ENCODE assay signal across 6 worm cellular contexts in genomic region chrIV:7785506-7786065, ce11.
TF ChIP-seq lines count a peak whose summit lies in the region.

tag-322 (minus strand) TSS chrIV:7785556.

TF ChIP-seq in whole organism, L1 larva, 84 proteins besides CTCF, POLR2A, EP300 and RAD21 (continued from another document and continues in another):
- no peak for TF ChIP-seq vab-15 (tag; optimal IDR thresholded peaks at IDR 0.05; lab: Kevin White, UChicago)
- peak; percentile 13 for TF ChIP-seq sox-4 (tag; optimal IDR thresholded peaks at IDR 0.05; lab: Kevin White, UChicago)
- TF ChIP-seq ets-5 (GFP tag; IDR thresholded peaks at IDR 0.05; lab: Robert Waterston, UW), result no peak
- no peak for TF ChIP-seq ceh-63 (GFP tag; optimal IDR thresholded peaks at IDR 0.05; lab: Kevin White, UChicago)
- peak; percentile 60 for TF ChIP-seq nhr-90 (tag; optimal IDR thresholded peaks at IDR 0.05; lab: Kevin White, UChicago; ENCODE audit: poor library complexity)
- TF ChIP-seq ama-1 (optimal IDR thresholded peaks at IDR 0.05; lab: Kevin White, UChicago), result peak; percentile 64
- TF ChIP-seq xbp-1 (tag; optimal IDR thresholded peaks at IDR 0.05; lab: Kevin White, UChicago), result peak; percentile 79
- TF ChIP-seq ceh-8 (GFP tag; optimal IDR thresholded peaks at IDR 0.05; lab: Kevin White, UChicago), result no peak
- no peak for TF ChIP-seq hpl-2 (GFP tag; optimal IDR thresholded peaks at IDR 0.05; lab: Kevin White, UChicago)
- TF ChIP-seq efl-1 (optimal IDR thresholded peaks at IDR 0.05; lab: Kevin White, UChicago), result peak; percentile 72 to 77
- peak; percentile 69 to 96 for TF ChIP-seq efl-1 (GFP tag; optimal IDR thresholded peaks at IDR 0.05 in 1 of 2; lab: Kevin White, UChicago)
- TF ChIP-seq nhr-76 (tag; optimal IDR thresholded peaks at IDR 0.05; lab: Kevin White, UChicago), result no peak
- TF ChIP-seq lir-3 (tag; optimal IDR thresholded peaks at IDR 0.05; lab: Kevin White, UChicago; ENCODE audit: poor library complexity), result peak; percentile 50
- TF ChIP-seq nhr-71 (tag; optimal IDR thresholded peaks at IDR 0.05; lab: Kevin White, UChicago), result peak; percentile 85
- TF ChIP-seq skn-1 (tag; optimal IDR thresholded peaks at IDR 0.05; lab: Kevin White, UChicago), result peak; percentile 68
- TF ChIP-seq dpl-1 (GFP tag; optimal IDR thresholded peaks at IDR 0.05; lab: Kevin White, UChicago), result peak; percentile 53 to 74 (median 72)
- peak; percentile 31 for TF ChIP-seq nhr-77 (tag; optimal IDR thresholded peaks at IDR 0.05; lab: Kevin White, UChicago)
- TF ChIP-seq egl-27 (tag; optimal IDR thresholded peaks at IDR 0.05; lab: Kevin White, UChicago), result no peak
- TF ChIP-seq unc-86 (tag; optimal IDR thresholded peaks at IDR 0.05; lab: Kevin White, UChicago), result peak; percentile 51
- TF ChIP-seq lin-14 (GFP tag; optimal IDR thresholded peaks at IDR 0.05; lab: Kevin White, UChicago), result peak; percentile 75
- no peak for TF ChIP-seq F16B12.6 (tag; optimal IDR thresholded peaks at IDR 0.05; lab: Kevin White, UChicago)
- TF ChIP-seq tlp-1 (tag; optimal IDR thresholded peaks at IDR 0.05; lab: Kevin White, UChicago), result no peak

TF ChIP-seq in whole organism, L2 larva, 48 proteins besides CTCF, POLR2A, EP300 and RAD21 (continued from another document):
- peak; percentile 48 for TF ChIP-seq fos-1 (tag; optimal IDR thresholded peaks at IDR 0.05; lab: Kevin White, UChicago)
- TF ChIP-seq nhr-129 (tag; optimal IDR thresholded peaks at IDR 0.05; lab: Kevin White, UChicago), result peak; percentile 38
- peak; percentile 64 for TF ChIP-seq ztf-4 (tag; optimal IDR thresholded peaks at IDR 0.05; lab: Kevin White, UChicago)
- peak; percentile 77 for TF ChIP-seq unc-55 (GFP tag; optimal IDR thresholded peaks at IDR 0.05; lab: Kevin White, UChicago)
- TF ChIP-seq sem-4 (tag; optimal IDR thresholded peaks at IDR 0.05; lab: Kevin White, UChicago), result peak; percentile 54
- TF ChIP-seq ceh-16 (tag; optimal IDR thresholded peaks at IDR 0.05; lab: Kevin White, UChicago), result no peak
- peak; percentile 43 for TF ChIP-seq lin-13 (GFP tag; optimal IDR thresholded peaks at IDR 0.05; lab: Kevin White, UChicago)
- TF ChIP-seq nhr-77 (tag; optimal IDR thresholded peaks at IDR 0.05; lab: Kevin White, UChicago), result peak; percentile 12
- peak; percentile 81 for TF ChIP-seq crh-2 (tag; optimal IDR thresholded peaks at IDR 0.05; lab: Kevin White, UChicago)
- no peak for TF ChIP-seq mdl-1 (tag; optimal IDR thresholded peaks at IDR 0.05; lab: Kevin White, UChicago)
- TF ChIP-seq gmeb-1 (tag; optimal IDR thresholded peaks at IDR 0.05; lab: Kevin White, UChicago), result peak; percentile 61
- TF ChIP-seq nhr-25 (tag; optimal IDR thresholded peaks at IDR 0.05; lab: Kevin White, UChicago), result peak; percentile 77
- peak; percentile 71 to 91 for TF ChIP-seq lsy-2 (tag; optimal IDR thresholded peaks at IDR 0.05; lab: Kevin White, UChicago)

TF ChIP-seq in whole organism, L3 larva, 47 proteins besides CTCF, POLR2A, EP300 and RAD21 (continued from another document):
- no peak for TF ChIP-seq fkh-10 (GFP tag; optimal IDR thresholded peaks at IDR 0.05; lab: Kevin White, UChicago)
- peak; percentile 3 for TF ChIP-seq ceh-28 (tag; optimal IDR thresholded peaks at IDR 0.05; lab: Kevin White, UChicago)
- TF ChIP-seq pqm-1 (tag; optimal IDR thresholded peaks at IDR 0.05; lab: Kevin White, UChicago), result peak; percentile 47
- TF ChIP-seq skn-1 (tag; optimal IDR thresholded peaks at IDR 0.05; lab: Kevin White, UChicago), result peak; percentile 40
- no peak for TF ChIP-seq nhr-77 (tag; optimal IDR thresholded peaks at IDR 0.05; lab: Kevin White, UChicago)
- peak; percentile 55 for TF ChIP-seq R02D3.7 (tag; optimal IDR thresholded peaks at IDR 0.05; lab: Kevin White, UChicago)
- TF ChIP-seq elt-2 (tag; optimal IDR thresholded peaks at IDR 0.05; lab: Kevin White, UChicago), result peak; percentile 22
- no peak for TF ChIP-seq fos-1 (tag; optimal IDR thresholded peaks at IDR 0.05; lab: Kevin White, UChicago)
- peak; percentile 75 for TF ChIP-seq nhr-23 (tag; optimal IDR thresholded peaks at IDR 0.05; lab: Kevin White, UChicago)
- TF ChIP-seq nhr-43 (tag; optimal IDR thresholded peaks at IDR 0.05; lab: Kevin White, UChicago; ENCODE audit: poor library complexity, severe bottlenecking), result peak; percentile 35
TF ChIP-seq in whole organism, L3 larva: peak in this region for 16.

TF ChIP-seq in whole organism, L4 larva, 104 proteins besides CTCF, POLR2A, EP300 and RAD21 (continued from another document and continues in another):
- peak in 1 of 2 experiments; percentile 4 for TF ChIP-seq hif-1 (tag; optimal IDR thresholded peaks at IDR 0.05; lab: Kevin White, UChicago)
- TF ChIP-seq lsy-2 (tag; optimal IDR thresholded peaks at IDR 0.05; lab: Kevin White, UChicago), result peak; percentile 32 to 92
- TF ChIP-seq zip-11 (GFP tag; IDR thresholded peaks at IDR 0.05; lab: Robert Waterston, UW), result no peak
- TF ChIP-seq nhr-42 (GFP tag; IDR thresholded peaks at IDR 0.05; lab: Robert Waterston, UW), result no peak
- TF ChIP-seq nhr-111 (GFP tag; optimal IDR thresholded peaks at IDR 0.05; lab: Kevin White, UChicago), result no peak
- TF ChIP-seq duxl-1 (tag; optimal IDR thresholded peaks at IDR 0.05; lab: Kevin White, UChicago; ENCODE audit: poor library complexity), result no peak
- TF ChIP-seq daf-16 (GFP tag; optimal IDR thresholded peaks at IDR 0.05; lab: Kevin White, UChicago), result peak in 1 of 2 experiments; percentile 32
- TF ChIP-seq daf-16 (tag; optimal IDR thresholded peaks at IDR 0.05; lab: Kevin White, UChicago), result peak; percentile 45
- no peak for TF ChIP-seq spr-3 (GFP tag; optimal IDR thresholded peaks at IDR 0.05; lab: Kevin White, UChicago)
- TF ChIP-seq ZK546.5 (tag; optimal IDR thresholded peaks at IDR 0.05; lab: Kevin White, UChicago), result no peak
- no peak for TF ChIP-seq zfp-3 (GFP tag; conservative IDR thresholded peaks at IDR 0.05; lab: Robert Waterston, UW)
- TF ChIP-seq dve-1 (tag; optimal IDR thresholded peaks at IDR 0.05; lab: Kevin White, UChicago; ENCODE audit: insufficient read depth), result peak; percentile 70
- no peak for TF ChIP-seq nhr-41 (GFP tag; IDR thresholded peaks at IDR 0.05; lab: Robert Waterston, UW)
- TF ChIP-seq lin-29 (GFP tag; IDR thresholded peaks at IDR 0.05; lab: Robert Waterston, UW), result no peak
- no peak for TF ChIP-seq unc-62 (GFP tag; optimal IDR thresholded peaks at IDR 0.05 in 1 of 2; lab: Kevin White, UChicago)
- no peak for TF ChIP-seq unc-62 (tag; optimal IDR thresholded peaks at IDR 0.05; lab: Kevin White, UChicago)
- TF ChIP-seq T26A8.4 (GFP tag; IDR thresholded peaks at IDR 0.05; lab: Robert Waterston, UW), result no peak
- TF ChIP-seq sdz-12 (GFP tag; optimal IDR thresholded peaks at IDR 0.05; lab: Kevin White, UChicago), result no peak
- TF ChIP-seq daf-12 (tag; optimal IDR thresholded peaks at IDR 0.05; lab: Kevin White, UChicago), result no peak
- peak; percentile 58 for TF ChIP-seq spr-1 (tag; optimal IDR thresholded peaks at IDR 0.05; lab: Kevin White, UChicago)
- 0 out of 2 replicates have a peak, but pooled peaks have one; percentile 32 for TF ChIP-seq arid-1 (GFP tag; conservative IDR thresholded peaks at IDR 0.05; lab: Robert Waterston, UW)
- TF ChIP-seq mes-2 (tag; optimal IDR thresholded peaks at IDR 0.05; lab: Kevin White, UChicago; ENCODE audit: poor library complexity, severe bottlenecking), result peak; percentile 84
- TF ChIP-seq mxl-3 (GFP tag; optimal IDR thresholded peaks at IDR 0.05; lab: Kevin White, UChicago), result no peak
- TF ChIP-seq nhr-102 (tag; optimal IDR thresholded peaks at IDR 0.05; lab: Kevin White, UChicago), result peak; percentile 42
- TF ChIP-seq pha-4 (GFP tag; IDR thresholded peaks at IDR 0.05; lab: Robert Waterston, UW), result no peak
- TF ChIP-seq pha-4 (tag; optimal IDR thresholded peaks at IDR 0.05; lab: Kevin White, UChicago), result peak; percentile 18
- no peak for TF ChIP-seq ceh-28 (tag; optimal IDR thresholded peaks at IDR 0.05; lab: Kevin White, UChicago)
- TF ChIP-seq gei-8 (GFP tag; optimal IDR thresholded peaks at IDR 0.05; lab: Kevin White, UChicago), result no peak
- TF ChIP-seq vab-7 (GFP tag; IDR thresholded peaks at IDR 0.05; lab: Robert Waterston, UW), result no peak
- no peak for TF ChIP-seq cey-2 (tag; optimal IDR thresholded peaks at IDR 0.05; lab: Kevin White, UChicago; ENCODE audit: borderline replicate concordance, insufficient read depth)

TF ChIP-seq in whole organism, mixed stage, embryonic, 35 proteins besides CTCF, POLR2A, EP300 and RAD21 (continued from another document):
- TF ChIP-seq unc-120 (tag; optimal IDR thresholded peaks at IDR 0.05; lab: Kevin White, UChicago; ENCODE audit: poor library complexity, severe bottlenecking) (no peak), ces-1 (GFP tag; optimal IDR thresholded peaks at IDR 0.05; lab: Kevin White, UChicago) (peak; percentile 15), ham-2 (GFP tag; optimal IDR thresholded peaks at IDR 0.05; lab: Kevin White, UChicago) (no peak), lin-13 (tag; optimal IDR thresholded peaks at IDR 0.05; lab: Kevin White, UChicago) (no peak), ztf-11 (tag; optimal IDR thresholded peaks at IDR 0.05; lab: Kevin White, UChicago) (no peak), nhr-76 (tag; optimal IDR thresholded peaks at IDR 0.05; lab: Kevin White, UChicago) (no peak), unc-62 (GFP tag; optimal IDR thresholded peaks at IDR 0.05; lab: Kevin White, UChicago) (no peak)

TF ChIP-seq in whole organism, young adult, 124 proteins besides CTCF, POLR2A, EP300 and RAD21 (continued from another document):
- TF ChIP-seq B0261.1 (tag; optimal IDR thresholded peaks at IDR 0.05; lab: Kevin White, UChicago) (no peak), die-1 (tag; optimal IDR thresholded peaks at IDR 0.05; lab: Kevin White, UChicago) (no peak), lir-1 (GFP tag; conservative IDR thresholded peaks at IDR 0.05; lab: Robert Waterston, UW) (no peak), ceh-40 (GFP tag; IDR thresholded peaks at IDR 0.05; lab: Robert Waterston, UW) (no peak), Y53G8AR.9 (GFP tag; conservative IDR thresholded peaks at IDR 0.05; lab: Robert Waterston, UW) (no peak), ekl-4 (GFP tag; IDR thresholded peaks at IDR 0.05; lab: Robert Waterston, UW) (peak; percentile 50; the same call in 1 of the 2 replicates), hmg-1.2 (GFP tag; IDR thresholded peaks at IDR 0.05; lab: Robert Waterston, UW) (0 out of 2 replicates have a peak, but pooled peaks have one; percentile 6), unc-130 (GFP tag; optimal IDR thresholded peaks at IDR 0.05; lab: Kevin White, UChicago) (no peak), him-1 (tag; optimal IDR thresholded peaks at IDR 0.05; lab: Kevin White, UChicago) (no peak), ccch-3 (GFP tag; optimal IDR thresholded peaks at IDR 0.05; lab: Kevin White, UChicago) (no peak), egl-18 (GFP tag; IDR thresholded peaks at IDR 0.05; lab: Robert Waterston, UW) (no peak), nfya-2 (GFP tag; IDR thresholded peaks at IDR 0.05; lab: Robert Waterston, UW) (no peak), pbrm-1 (GFP tag; IDR thresholded peaks at IDR 0.05; lab: Robert Waterston, UW) (0 out of 2 replicates have a peak, but pooled peaks have one; percentile 30), mel-28 (tag; optimal IDR thresholded peaks at IDR 0.05; lab: Kevin White, UChicago; ENCODE audit: borderline replicate concordance) (no peak), tbp1 (GFP tag; optimal IDR thresholded peaks at IDR 0.05; lab: Kevin White, UChicago) (peak; percentile 16), snpc-4 (GFP tag; optimal IDR thresholded peaks at IDR 0.05; lab: Kevin White, UChicago) (no peak), snpc-4 (tag; optimal IDR thresholded peaks at IDR 0.05; lab: Kevin White, UChicago) (peak in 2 of 4 experiments; percentile 19 to 42), efl-1 (GFP tag; optimal IDR thresholded peaks at IDR 0.05; lab: Kevin White, UChicago) (no peak), F57A8.1 (GFP tag; optimal IDR thresholded peaks at IDR 0.05; lab: Kevin White, UChicago) (no peak), madf-6 (GFP tag; IDR thresholded peaks at IDR 0.05; lab: Robert Waterston, UW) (peak; percentile 59), nhr-120 (GFP tag; IDR thresholded peaks at IDR 0.05; lab: Robert Waterston, UW) (no peak), sea-2 (GFP tag; IDR thresholded peaks at IDR 0.05; lab: Robert Waterston, UW) (no peak), hmg-20 (GFP tag; IDR thresholded peaks at IDR 0.05; lab: Robert Waterston, UW) (no peak), ztf-6 (GFP tag; IDR thresholded peaks at IDR 0.05; lab: Robert Waterston, UW) (no peak), lin-54 (GFP tag; optimal IDR thresholded peaks at IDR 0.05; lab: Kevin White, UChicago) (no peak), xnd-1 (tag; optimal IDR thresholded peaks at IDR 0.05; lab: Kevin White, UChicago) (no peak), cebp-1 (GFP tag; IDR thresholded peaks at IDR 0.05; lab: Robert Waterston, UW) (no peak), cebp-1 (tag; optimal IDR thresholded peaks at IDR 0.05; lab: Kevin White, UChicago) (peak; percentile 41), B0035.1 (tag; optimal IDR thresholded peaks at IDR 0.05; lab: Kevin White, UChicago) (no peak), lin-40 (tag; optimal IDR thresholded peaks at IDR 0.05; lab: Kevin White, UChicago) (peak; percentile 41), F37B4.10 (GFP tag; IDR thresholded peaks at IDR 0.05; lab: Robert Waterston, UW) (no peak), athp-1 (tag; optimal IDR thresholded peaks at IDR 0.05; lab: Kevin White, UChicago) (no peak), dpl-1 (GFP tag; optimal IDR thresholded peaks at IDR 0.05; lab: Kevin White, UChicago) (no peak), F39B2.1 (GFP tag; IDR thresholded peaks at IDR 0.05; lab: Robert Waterston, UW) (no peak), zim-3 (tag; optimal IDR thresholded peaks at IDR 0.05; lab: Kevin White, UChicago) (no peak), K11D2.4 (GFP tag; IDR thresholded peaks at IDR 0.05; lab: Robert Waterston, UW) (no peak), F23B12.7 (tag; optimal IDR thresholded peaks at IDR 0.05; lab: Kevin White, UChicago; ENCODE audit: insufficient read depth) (peak; percentile 28), nfyb-1 (GFP tag; IDR thresholded peaks at IDR 0.05; lab: Robert Waterston, UW) (peak; percentile 62; the same call in 1 of the 2 replicates), unc-62 (GFP tag; optimal IDR thresholded peaks at IDR 0.05; lab: Kevin White, UChicago) (no peak), D2030.7 (GFP tag; IDR thresholded peaks at IDR 0.05; lab: Robert Waterston, UW) (no peak), pha-4 (tag; optimal IDR thresholded peaks at IDR 0.05; lab: Kevin White, UChicago) (no peak), attf-6 (GFP tag; IDR thresholded peaks at IDR 0.05; lab: Robert Waterston, UW) (no peak), atf-7 (tag; optimal IDR thresholded peaks at IDR 0.05; lab: Kevin White, UChicago) (no peak), ztf-28 (GFP tag; IDR thresholded peaks at IDR 0.05; lab: Robert Waterston, UW) (no peak), F22D6.2 (tag; optimal IDR thresholded peaks at IDR 0.05; lab: Kevin White, UChicago) (no peak), Y95B8A.8 (GFP tag; IDR thresholded peaks at IDR 0.05; lab: Robert Waterston, UW) (no peak), ceh-100 (GFP tag; IDR thresholded peaks at IDR 0.05; lab: Robert Waterston, UW) (0 out of 2 replicates have a peak, but pooled peaks have one; percentile 24), ZK185.1 (tag; optimal IDR thresholded peaks at IDR 0.05; lab: Kevin White, UChicago; ENCODE audit: poor library complexity, severe bottlenecking) (peak; percentile 35), F49E8.2 (tag; optimal IDR thresholded peaks at IDR 0.05; lab: Kevin White, UChicago; ENCODE audit: insufficient read depth) (peak; percentile 39), egl-44 (GFP tag; IDR thresholded peaks at IDR 0.05; lab: Robert Waterston, UW) (no peak), sptf-2 (GFP tag; optimal IDR thresholded peaks at IDR 0.05; lab: Kevin White, UChicago) (no peak), somi-1 (GFP tag; optimal IDR thresholded peaks at IDR 0.05; lab: Kevin White, UChicago) (no peak), lsl-1 (GFP tag; optimal IDR thresholded peaks at IDR 0.05; lab: Kevin White, UChicago) (peak; percentile 19), hlh-26 (GFP tag; conservative IDR thresholded peaks at IDR 0.05; lab: Robert Waterston, UW) (no peak)
